Worm (Caenorhabditis elegans): ENCODE data around the gene htp-2.

DNA sequence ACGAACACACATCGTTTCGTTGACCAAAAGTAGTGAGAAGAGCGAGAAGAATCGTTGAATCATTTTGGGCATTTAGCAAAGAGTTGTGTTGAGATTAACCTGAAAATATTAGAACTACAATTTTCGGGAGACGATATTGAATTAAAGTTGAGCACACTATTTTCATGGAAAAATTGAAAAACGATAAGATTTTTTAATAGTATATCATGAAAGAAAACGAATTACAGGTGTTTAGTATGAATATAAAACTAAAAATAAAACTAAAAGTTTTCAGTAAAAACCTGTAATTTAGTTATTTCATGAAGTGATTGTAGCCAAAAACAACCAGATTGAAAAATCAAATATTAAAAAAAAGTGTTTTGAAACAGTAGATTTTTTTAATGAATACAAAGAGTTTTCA, 38.1 kb downstream of the htp-2 start, which contains the start of gene lgc-10:
- TF ChIP-seq ztf-23 (GFP tag; IDR thresholded peaks at IDR 0.05) (no peak), T22C8.4 (GFP tag; IDR thresholded peaks at IDR 0.05) (no peak), flt-1 (GFP tag; IDR thresholded peaks at IDR 0.05) (no peak), cog-1 (tag; optimal IDR thresholded peaks at IDR 0.05) (no peak), klf-2 (GFP tag; conservative IDR thresholded peaks at IDR 0.05) (no peak), ref-1 (GFP tag; conservative IDR thresholded peaks at IDR 0.05) (no peak), tab-1 (GFP tag; IDR thresholded peaks at IDR 0.05) (no peak), med-1 (GFP tag; optimal IDR thresholded peaks at IDR 0.05; ENCODE audit: insufficient read depth) (no peak)
